Worm (Caenorhabditis elegans) whole organism, mixed stage, embryonic: ENCODE data around the gene pha-4.

Experiments used
- M03D4.4 ChIP-seq: sonication (generic microtip); optimal IDR thresholded peaks from 2 replicates; lab custom pipeline; 2017; ENCODE audit warnings: mild to moderate bottlenecking, missing genetic modification characterization, missing compliant biosample characterization
- bed-3 ChIP-seq: fragments of 200-800 bp; sonication (Bioruptor generic); optimal IDR thresholded peaks from 3 replicates; lab custom pipeline; 2018; ENCODE audit warnings: mild to moderate bottlenecking, missing genetic modification characterization, moderate library complexity, missing compliant biosample characterization
- blmp-1 ChIP-seq: fragments of 150-350 bp; optimal IDR thresholded peaks from 2 replicates; lab custom pipeline; 2014; ENCODE audit warnings: missing biosample characterization, missing genetic modification characterization
- ceh-43 ChIP-seq: fragments of 200-800 bp; sonication (Bioruptor generic); optimal IDR thresholded peaks from 2 replicates; lab custom pipeline; 2018; ENCODE audit warnings: mild to moderate bottlenecking, missing genetic modification characterization, moderate library complexity, missing compliant biosample characterization
- ces-1 ChIP-seq: fragments of 150-350 bp; optimal IDR thresholded peaks from 2 replicates; lab custom pipeline; 2014; ENCODE audit warnings: missing biosample characterization, missing genetic modification reagents, missing genetic modification characterization
- cnd-1 ChIP-seq: fragments of 200-800 bp; sonication (Bioruptor generic); optimal IDR thresholded peaks from 2 replicates; lab custom pipeline; 2018; ENCODE audit warnings: mild to moderate bottlenecking, missing genetic modification characterization, missing compliant biosample characterization
- drap-1 ChIP-seq: fragments of 200-800 bp; sonication (Bioruptor generic); optimal IDR thresholded peaks from 3 replicates; lab custom pipeline; 2018; ENCODE audit warnings: mild to moderate bottlenecking, missing genetic modification characterization, missing compliant biosample characterization
- elt-1 ChIP-seq: sonication (generic microtip); optimal IDR thresholded peaks from 2 replicates; lab custom pipeline; 2017; ENCODE audit warnings: missing genetic modification characterization, mild to moderate bottlenecking, missing compliant biosample characterization, antibody characterized with exemption, moderate library complexity, borderline replicate concordance; ENCODE audit not compliant: insufficient read depth
- elt-3 ChIP-seq: fragments of 150-350 bp; optimal IDR thresholded peaks from 2 replicates; lab custom pipeline; 2014; ENCODE audit warnings: missing biosample characterization, missing genetic modification characterization
- flh-1 ChIP-seq: fragments of 200-800 bp; sonication (Bioruptor generic); optimal IDR thresholded peaks from 2 replicates; lab custom pipeline; 2018; ENCODE audit warnings: mild to moderate bottlenecking, missing genetic modification characterization, moderate library complexity, missing compliant biosample characterization
- ham-2 ChIP-seq: fragments of 200-800 bp; sonication (Bioruptor generic); optimal IDR thresholded peaks from 2 replicates; lab custom pipeline; 2018; ENCODE audit warnings: mild to moderate bottlenecking, missing genetic modification characterization, missing compliant biosample characterization
- hlh-1 ChIP-seq: fragments of 150-350 bp; optimal IDR thresholded peaks from 2 replicates; lab custom pipeline; 2014; ENCODE audit warnings: missing biosample characterization, missing genetic modification reagents, missing genetic modification characterization
- lin-32 ChIP-seq: fragments of 200-800 bp; sonication (Bioruptor generic); optimal IDR thresholded peaks from 2 replicates; lab custom pipeline; 2018; ENCODE audit warnings: mild to moderate bottlenecking, missing genetic modification characterization, missing compliant biosample characterization
- lsy-2 ChIP-seq: fragments of 150-350 bp; optimal IDR thresholded peaks from 2 replicates; lab custom pipeline; 2014; ENCODE audit warnings: missing biosample characterization, missing genetic modification characterization
- mep-1 ChIP-seq: fragments of 150-350 bp; optimal IDR thresholded peaks from 2 replicates; lab custom pipeline; 2017; ENCODE audit warnings: missing biosample characterization, missing genetic modification reagents, missing genetic modification characterization, inconsistent platforms
- mls-2 ChIP-seq: sonication (generic microtip); optimal IDR thresholded peaks from 2 replicates; lab custom pipeline; 2016; ENCODE audit warnings: mild to moderate bottlenecking, missing genetic modification characterization, moderate library complexity, missing compliant biosample characterization
- nhr-2 ChIP-seq: fragments of 150-350 bp; optimal IDR thresholded peaks from 2 replicates; lab custom pipeline; 2014; ENCODE audit warnings: missing biosample characterization, missing genetic modification characterization
- nhr-28 ChIP-seq: fragments of 150-350 bp; optimal IDR thresholded peaks from 2 replicates; lab custom pipeline; 2014; ENCODE audit warnings: missing biosample characterization, missing genetic modification characterization
- nhr-76 ChIP-seq: sonication (generic microtip); optimal IDR thresholded peaks from 2 replicates; lab custom pipeline; 2017; ENCODE audit warnings: missing biosample characterization, missing genetic modification characterization
- pha-4 ChIP-seq: fragments of 150-350 bp; optimal IDR thresholded peaks from 2 replicates; lab custom pipeline; 2018; ENCODE audit warnings: missing biosample characterization, missing genetic modification reagents, missing genetic modification characterization
- sem-2 ChIP-seq: fragments of 200-800 bp; sonication (Bioruptor generic); optimal IDR thresholded peaks from 2 replicates; lab custom pipeline; 2018; ENCODE audit warnings: mild to moderate bottlenecking, missing genetic modification characterization, missing compliant biosample characterization
- snpc-4 ChIP-seq: fragments of 150-350 bp; optimal IDR thresholded peaks from 2 replicates; lab custom pipeline; 2014; ENCODE audit warnings: missing biosample characterization, missing genetic modification characterization
- sptf-1 ChIP-seq: sonication (generic microtip); optimal IDR thresholded peaks from 2 replicates; lab custom pipeline; 2017; ENCODE audit warnings: mild to moderate bottlenecking, missing genetic modification characterization, moderate library complexity, missing compliant biosample characterization
- tbx-8 ChIP-seq: fragments of 200-800 bp; sonication (Bioruptor generic); optimal IDR thresholded peaks from 2 replicates; lab custom pipeline; 2018; ENCODE audit warnings: mild to moderate bottlenecking, missing genetic modification characterization, moderate library complexity, missing compliant biosample characterization
- unc-120 ChIP-seq: sonication (generic microtip); optimal IDR thresholded peaks from 2 replicates; lab custom pipeline; 2017; ENCODE audit warnings: missing genetic modification characterization, missing compliant biosample characterization; ENCODE audit not compliant: poor library complexity, severe bottlenecking
- unc-39 ChIP-seq: fragments of 150-350 bp; optimal IDR thresholded peaks from 2 replicates; lab custom pipeline; 2014; ENCODE audit warnings: missing biosample characterization, missing genetic modification characterization
- unc-62 ChIP-seq: fragments of 150-350 bp; optimal IDR thresholded peaks from 2 replicates; lab custom pipeline; 2014; ENCODE audit warnings: missing biosample characterization, missing genetic modification reagents, missing genetic modification characterization
- zip-8 ChIP-seq: fragments of 150-350 bp; optimal IDR thresholded peaks from 2 replicates; lab custom pipeline; 2014; ENCODE audit warnings: missing biosample characterization, missing genetic modification characterization
- ztf-11 ChIP-seq: fragments of 150-350 bp; optimal IDR thresholded peaks from 2 replicates; lab custom pipeline; 2014; ENCODE audit warnings: missing biosample characterization, missing genetic modification characterization

Gene pha-4

ce11 chrV:20712318-20712993 lies 40.4 kb upstream of the pha-4 start:
- TF ChIP-seq elt-1 (tag; lab: Kevin White, UChicago) (no peak), elt-3 (tag; lab: Kevin White, UChicago) (no peak), sem-2 (no peak)
- TF ChIP-seq, all 35 proteins: peak for 0

- TF ChIP-seq pha-4 (tag; lab: Kevin White, UChicago): peak; percentile 26
- no peak for TF ChIP-seq nhr-28
- peak; percentile 16 for TF ChIP-seq drap-1
- peak; percentile 52 for TF ChIP-seq unc-62
- TF ChIP-seq unc-120 (tag; lab: Kevin White, UChicago): peak; percentile 42
- no peak for TF ChIP-seq mls-2 (tag; lab: Kevin White, UChicago)
- TF ChIP-seq M03D4.4 (tag; lab: Kevin White, UChicago): no peak
- TF ChIP-seq snpc-4: no peak
- TF ChIP-seq flh-1 (GFP tag; lab: Kevin White, UChicago): no peak
- no peak for TF ChIP-seq sptf-1 (tag; lab: Kevin White, UChicago)
- no peak for TF ChIP-seq blmp-1 (tag; lab: Kevin White, UChicago)
- peak; percentile 13 for TF ChIP-seq ham-2 (GFP tag; lab: Kevin White, UChicago)
- TF ChIP-seq ces-1 (GFP tag; lab: Kevin White, UChicago): peak; percentile 65
- TF ChIP-seq hlh-1 (tag; lab: Kevin White, UChicago): peak; percentile 8
- TF ChIP-seq, all 35 proteins: peak for 7
Measured at ce11 chrV:20712994-20713326, 39.9 kb upstream of the pha-4 start.

ce11 chrV:20713620-20714019 lies 39.2 kb upstream of the pha-4 start, which contains the start of gene Y44A6C.1:
Y44A6C.1 (plus strand) TSS chrV:20713920.
- no peak for TF ChIP-seq unc-120 (tag; lab: Kevin White, UChicago)
- no peak for TF ChIP-seq bed-3 (GFP tag; lab: Kevin White, UChicago)
- no peak for TF ChIP-seq lin-32 (GFP tag; lab: Kevin White, UChicago)
- no peak for TF ChIP-seq nhr-2 (tag; lab: Kevin White, UChicago)
- TF ChIP-seq tbx-8 (GFP tag; lab: Kevin White, UChicago): no peak
- no peak for TF ChIP-seq ceh-43
- no peak for TF ChIP-seq lsy-2 (tag; lab: Kevin White, UChicago)
- no peak for TF ChIP-seq unc-62

ce11 chrV:20714503-20714902 lies 38.3 kb upstream of the pha-4 start:
- TF ChIP-seq cnd-1 (tag; lab: Kevin White, UChicago) (no peak), ceh-43 (no peak)
- TF ChIP-seq, all 35 proteins: peak for 0

ce11 chrV:20716267-20716666 lies 36.6 kb upstream of the pha-4 start:
- TF ChIP-seq pha-4 (tag; lab: Kevin White, UChicago) (no peak), tbx-8 (GFP tag; lab: Kevin White, UChicago) (no peak), zip-8 (tag; lab: Kevin White, UChicago) (no peak), ztf-11 (tag; lab: Kevin White, UChicago) (no peak)
- TF ChIP-seq, all 35 proteins: peak for 0

- TF ChIP-seq sptf-1 (tag; lab: Kevin White, UChicago): no peak
- TF ChIP-seq sem-2: no peak
- TF ChIP-seq drap-1: no peak
- TF ChIP-seq mls-2 (tag; lab: Kevin White, UChicago): no peak
Measured at ce11 chrV:20716830-20717441, 35.9 kb upstream of the pha-4 start.

- TF ChIP-seq cnd-1 (tag; lab: Kevin White, UChicago) (no peak), pha-4 (tag; lab: Kevin White, UChicago) (no peak), unc-39 (tag; lab: Kevin White, UChicago) (no peak), unc-120 (tag; lab: Kevin White, UChicago) (no peak), lsy-2 (tag; lab: Kevin White, UChicago) (no peak), nhr-76 (no peak), ham-2 (GFP tag; lab: Kevin White, UChicago) (no peak), drap-1 (no peak), nhr-2 (tag; lab: Kevin White, UChicago) (no peak), zip-8 (tag; lab: Kevin White, UChicago) (no peak), sem-2 (no peak), elt-1 (tag; lab: Kevin White, UChicago) (no peak), mep-1 (tag; lab: Kevin White, UChicago) (no peak), lin-32 (GFP tag; lab: Kevin White, UChicago) (no peak), tbx-8 (GFP tag; lab: Kevin White, UChicago) (no peak), ztf-11 (tag; lab: Kevin White, UChicago) (no peak), mls-2 (tag; lab: Kevin White, UChicago) (no peak)
Measured at ce11 chrV:20721934-20722333, 30.9 kb upstream of the pha-4 start, which contains the start of gene Y44A6C.2. Y44A6C.2 (plus strand) TSS chrV:20722234.
